Fruit fly (Drosophila melanogaster): ENCODE results near the gene CG15628.
A peak's percentile ranks its signal among the peaks of the same experiment; 100 is the strongest.

Gene CG15628

DNA sequence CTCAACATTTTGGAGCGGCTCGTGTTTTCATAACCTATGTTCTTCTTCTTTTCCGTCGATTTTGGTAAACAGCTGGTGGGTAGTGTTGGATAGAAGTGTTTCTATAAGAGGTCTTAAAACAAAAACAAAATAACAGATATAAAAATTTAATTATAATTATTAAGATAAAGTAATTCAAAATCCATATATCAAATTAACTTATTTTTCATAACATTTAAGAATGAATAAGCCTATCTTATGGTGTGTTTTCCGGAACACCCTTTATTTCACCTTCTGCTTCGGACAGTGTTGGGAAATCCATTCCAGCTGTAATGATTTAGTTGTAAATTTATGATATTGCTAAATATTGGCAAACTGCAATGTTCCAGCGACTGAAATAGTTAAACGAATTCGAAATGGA is 28.8 kb downstream of the CG15628 start, which contains the start of the genes mRpS2 and Mon1 (continued):
- TF ChIP-seq Max (GFP tag; optimal IDR thresholded peaks at IDR 0.05) (peak; percentile 92), slbo (GFP tag; IDR thresholded peaks at IDR 0.05) (peak; percentile 98), CG2202 (tag; optimal IDR thresholded peaks at IDR 0.05) (peak; percentile 85), HHEX (GFP tag; optimal IDR thresholded peaks at IDR 0.05) (peak; percentile 93), Vsx1 (GFP tag; optimal IDR thresholded peaks at IDR 0.05) (no peak), ERR (GFP tag; optimal IDR thresholded peaks at IDR 0.05) (peak; percentile 78), so (GFP tag; IDR thresholded peaks at IDR 0.05) (peak; percentile 96), CG7372 (GFP tag; IDR thresholded peaks at IDR 0.05) (peak; percentile 95), Camta (GFP tag; optimal IDR thresholded peaks at IDR 0.05) (peak; percentile 75), Mes4 (GFP tag; optimal IDR thresholded peaks at IDR 0.05) (peak; percentile 23), CG12942 (GFP tag; optimal IDR thresholded peaks at IDR 0.05) (peak; percentile 96), PHDP (tag; optimal IDR thresholded peaks at IDR 0.05) (peak; percentile 98), CG17385 (GFP tag; optimal IDR thresholded peaks at IDR 0.05) (peak; percentile 98), CG13123 (GFP tag; optimal IDR thresholded peaks at IDR 0.05) (peak; percentile 91), CG1233 (GFP tag; optimal IDR thresholded peaks at IDR 0.05) (peak; percentile 94), sug (tag; optimal IDR thresholded peaks at IDR 0.05) (peak; percentile 91), tll (GFP tag; optimal IDR thresholded peaks at IDR 0.05) (no peak), CG15073 (GFP tag; optimal IDR thresholded peaks at IDR 0.05) (peak; percentile 63), Atf3 (GFP tag; optimal IDR thresholded peaks at IDR 0.05) (peak; percentile 35), Eip74EF (GFP tag; optimal IDR thresholded peaks at IDR 0.05) (peak in 1 of 2 experiments; percentile 75), ewg (GFP tag; optimal IDR thresholded peaks at IDR 0.05) (peak; percentile 88), ham (GFP tag; IDR thresholded peaks at IDR 0.05) (peak; percentile 79), CG18262 (tag; optimal IDR thresholded peaks at IDR 0.05) (peak; percentile 96), nom (GFP tag; optimal IDR thresholded peaks at IDR 0.05) (peak; percentile 79), CG4328 (GFP tag; optimal IDR thresholded peaks at IDR 0.05) (peak; percentile 80), Side (GFP tag; optimal IDR thresholded peaks at IDR 0.05) (peak; percentile 65), CG9876 (GFP tag; optimal IDR thresholded peaks at IDR 0.05) (peak; percentile 49), CG11696 (GFP tag; IDR thresholded peaks at IDR 0.05) (peak; percentile 93), CG1529 (GFP tag; optimal IDR thresholded peaks at IDR 0.05) (peak; percentile 83), CG6854 (GFP tag; optimal IDR thresholded peaks at IDR 0.05) (peak; percentile 76), CG1603 (tag; optimal IDR thresholded peaks at IDR 0.05) (peak; percentile 68), CG6654 (GFP tag; optimal IDR thresholded peaks at IDR 0.05) (peak; percentile 61), inv (GFP tag; IDR thresholded peaks at IDR 0.05; ENCODE audit: partially characterized antibody) (no peak), chif (GFP tag; optimal IDR thresholded peaks at IDR 0.05) (peak; percentile 72 to 78), lbe (GFP tag; optimal IDR thresholded peaks at IDR 0.05) (peak; percentile 86), CG4820 (GFP tag; optimal IDR thresholded peaks at IDR 0.05) (peak; percentile 91), crol (GFP tag; IDR thresholded peaks at IDR 0.05) (peak; percentile 53), CG10321 (GFP tag; IDR thresholded peaks at IDR 0.05) (peak; percentile 80), CG1602 (GFP tag; optimal IDR thresholded peaks at IDR 0.05) (peak; percentile 95), CG34422 (GFP tag; IDR thresholded peaks at IDR 0.05) (peak; percentile 98), Sry-δ (GFP tag; optimal IDR thresholded peaks at IDR 0.05) (peak; percentile 40), HLH54F (GFP tag; optimal IDR thresholded peaks at IDR 0.05) (peak; percentile 83), stc (GFP tag; IDR thresholded peaks at IDR 0.05) (peak; percentile 98), CG3838 (GFP tag; optimal IDR thresholded peaks at IDR 0.05) (peak; percentile 70), BtbVII (GFP tag; optimal IDR thresholded peaks at IDR 0.05) (peak; percentile 93), NFAT (GFP tag; IDR thresholded peaks at IDR 0.05) (peak; percentile 97), br (optimal IDR thresholded peaks at IDR 0.05) (no peak), CG4424 (GFP tag; optimal IDR thresholded peaks at IDR 0.05) (peak; percentile 95), Hmx (GFP tag; optimal IDR thresholded peaks at IDR 0.05) (peak; percentile 24), ftz-f1 (GFP tag; optimal IDR thresholded peaks at IDR 0.05) (peak; percentile 61), CG13296 (GFP tag; optimal IDR thresholded peaks at IDR 0.05) (peak; percentile 93)
